Worm (Caenorhabditis elegans) whole organism, L1 larva: ENCODE measurements around the gene pygl-1.

Experiments
- aha-1 ChIP-seq: fragments of 150-350 bp; optimal IDR thresholded peaks from 2 replicates; lab custom pipeline; 2014; ENCODE audit warnings: missing biosample characterization, missing genetic modification characterization
- aly-2 ChIP-seq: fragments of 150-350 bp; optimal IDR thresholded peaks from 2 replicates; lab custom pipeline; 2014; ENCODE audit warnings: missing biosample characterization, missing genetic modification characterization
- blmp-1 ChIP-seq: fragments of 150-350 bp; optimal IDR thresholded peaks from 2 replicates; lab custom pipeline; 2014; ENCODE audit warnings: missing biosample characterization, missing genetic modification characterization
- egl-27 ChIP-seq, 2 experiments: fragments of 150-350 bp in 1 of 2; sonication (generic microtip); optimal IDR thresholded peaks; 3 replicates each; lab custom pipeline; 2017 to 2018; ENCODE audit warnings: missing biosample characterization in 2 of 2, missing genetic modification characterization in 2 of 2, missing genetic modification reagents in 2 of 2
- fos-1 ChIP-seq: fragments of 150-350 bp; optimal IDR thresholded peaks from 2 replicates; lab custom pipeline; 2014; ENCODE audit warnings: missing biosample characterization, missing genetic modification characterization
- lin-35 ChIP-seq, 2 experiments: fragments of 150-350 bp; optimal IDR thresholded peaks; 2 replicates each; lab custom pipeline; 2014; ENCODE audit warnings: missing biosample characterization in 2 of 2, missing genetic modification characterization in 2 of 2, missing genetic modification reagents in 2 of 2
- nhr-11 ChIP-seq: fragments of 150-350 bp; optimal IDR thresholded peaks from 2 replicates; lab custom pipeline; 2014; ENCODE audit warnings: missing biosample characterization, missing genetic modification characterization
- pax-3 ChIP-seq: fragments of 200-800 bp; sonication (Bioruptor generic); optimal IDR thresholded peaks from 2 replicates; lab custom pipeline; 2018; ENCODE audit warnings: mild to moderate bottlenecking, missing genetic modification characterization, moderate library complexity, missing compliant biosample characterization
- snpc-4 ChIP-seq: fragments of 150-350 bp; optimal IDR thresholded peaks from 2 replicates; lab custom pipeline; 2014; ENCODE audit warnings: missing biosample characterization, missing genetic modification characterization
- sox-4 ChIP-seq: sonication (generic microtip); optimal IDR thresholded peaks from 2 replicates; lab custom pipeline; 2016; ENCODE audit warnings: missing genetic modification characterization, missing compliant biosample characterization
- sptf-1 ChIP-seq: fragments of 150-350 bp; optimal IDR thresholded peaks from 2 replicates; lab custom pipeline; 2014; ENCODE audit warnings: missing biosample characterization, missing genetic modification characterization
- unc-130 ChIP-seq: fragments of 150-350 bp; optimal IDR thresholded peaks from 2 replicates; lab custom pipeline; 2017; ENCODE audit warnings: missing biosample characterization, missing genetic modification characterization, inconsistent platforms
- zag-1 ChIP-seq: fragments of 150-350 bp; optimal IDR thresholded peaks from 2 replicates; lab custom pipeline; 2014; ENCODE audit warnings: missing biosample characterization, missing genetic modification characterization
- ztf-11 ChIP-seq, 2 experiments: sonication (generic microtip); optimal IDR thresholded peaks; 2 replicates each; lab custom pipeline; 2016 to 2017; ENCODE audit warnings: missing genetic modification characterization in 2 of 2, missing biosample characterization in 1 of 2, missing compliant biosample characterization in 1 of 2

DNA sequence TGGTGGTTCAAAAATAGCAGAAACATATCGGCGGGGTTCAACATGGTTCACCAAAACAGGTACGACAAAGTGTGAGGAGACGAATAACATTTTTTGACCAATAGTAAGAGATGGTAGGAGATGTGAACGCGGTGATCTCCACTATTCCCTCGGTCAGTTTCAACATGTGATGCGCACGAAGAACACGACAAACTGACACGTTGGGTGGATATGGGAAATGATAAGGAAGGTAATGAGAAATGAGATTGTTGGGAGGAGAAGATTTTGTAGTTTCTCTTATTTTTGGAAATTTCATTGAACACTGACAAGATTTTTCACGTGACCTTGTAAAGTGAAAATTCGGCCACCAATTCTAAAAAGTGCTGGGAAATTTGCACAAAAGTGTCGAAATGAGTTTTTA, 31.9 kb downstream of the pygl-1 start:
- TF ChIP-seq nhr-11 = no peak
- TF ChIP-seq ztf-11 (tag; optimal IDR thresholded peaks at IDR 0.05; lab: Kevin White, UChicago) = no peak
- no peak for TF ChIP-seq sox-4 (tag; lab: Kevin White, UChicago)
- no peak for TF ChIP-seq sptf-1
- no peak for TF ChIP-seq zag-1 (tag; lab: Kevin White, UChicago)
- no peak for TF ChIP-seq lin-35 (GFP tag; optimal IDR thresholded peaks at IDR 0.05; lab: Kevin White, UChicago)
- TF ChIP-seq aha-1 (tag; lab: Kevin White, UChicago) = no peak
- no peak for TF ChIP-seq aly-2 (tag; lab: Kevin White, UChicago)
- TF ChIP-seq fos-1 (tag; lab: Kevin White, UChicago) = no peak
- TF ChIP-seq unc-130 (tag; lab: Kevin White, UChicago) = peak; percentile 87
- no peak for TF ChIP-seq pax-3 (tag; lab: Kevin White, UChicago)
- peak; percentile 84 for TF ChIP-seq blmp-1 (tag; lab: Kevin White, UChicago)
- no peak for TF ChIP-seq snpc-4 (tag; lab: Kevin White, UChicago)
- no peak for TF ChIP-seq egl-27 (tag; optimal IDR thresholded peaks at IDR 0.05; lab: Kevin White, UChicago)
